Fruit fly (Drosophila melanogaster) whole organism: ENCODE measurements around the gene CG5381.

ENCODE experiments used
- CG8478 ChIP-seq: fragments of >200 bp; optimal IDR thresholded peaks from 2 replicates; lab custom pipeline; 2018; ENCODE audit warnings: inconsistent platforms
- Dll ChIP-seq: fragments of >200 bp; optimal IDR thresholded peaks from 2 replicates; lab custom pipeline; 2017
- EcR ChIP-seq, 2 experiments: fragments of >200 bp; optimal IDR thresholded peaks; 2 replicates each; lab custom pipeline; 2017; ENCODE audit warnings: missing biosample characterization in 2 of 2, missing genetic modification characterization in 2 of 2, missing genetic modification reagents in 2 of 2
- pan ChIP-seq: fragments of >200 bp; optimal IDR thresholded peaks from 2 replicates; lab custom pipeline; 2017
- psq ChIP-seq: fragments of >200 bp; optimal IDR thresholded peaks from 2 replicates; lab custom pipeline; 2017
- usp ChIP-seq: fragments of >200 bp; optimal IDR thresholded peaks from 2 replicates; lab custom pipeline; 2017; ENCODE audit warnings: missing biosample characterization, missing genetic modification characterization, mixed read lengths

Gene CG5381

dm6 chr2L:10314327-10315210 lies 8.3 kb downstream of the CG5381 start, which contains the start of the genes Usp14 and CG4972:
Gene Usp14 (minus strand): TSS chr2L:10314396.
Gene CG4972 (plus strand): TSS chr2L:10314792.
- TF ChIP-seq usp (no peak), psq (lab: Kevin White, UChicago) (no peak), pan (no peak), EcR (GFP tag; optimal IDR thresholded peaks at IDR 0.05; lab: Kevin White, UChicago) (no peak), CG8478 (no peak), Dll (lab: Kevin White, UChicago) (no peak)

dm6 chr2L:10311822-10312221 lies 11.1 kb downstream of the CG5381 start:
- TF ChIP-seq usp (no peak), psq (lab: Kevin White, UChicago) (no peak), CG8478 (no peak), Dll (lab: Kevin White, UChicago) (no peak), EcR (GFP tag; optimal IDR thresholded peaks at IDR 0.05; lab: Kevin White, UChicago) (no peak), pan (no peak)

dm6 chr2L:10310614-10311382 lies 12.1 kb downstream of the CG5381 start, which contains the start of gene Cdk5alpha:
Gene Cdk5alpha (minus strand): TSS chr2L:10310956.
- no peak for TF ChIP-seq pan
- TF ChIP-seq EcR (GFP tag; optimal IDR thresholded peaks at IDR 0.05; lab: Kevin White, UChicago): no peak
- no peak for TF ChIP-seq usp
- no peak for TF ChIP-seq Dll (lab: Kevin White, UChicago)
- TF ChIP-seq psq (lab: Kevin White, UChicago): no peak
- no peak for TF ChIP-seq CG8478

- no peak for TF ChIP-seq CG8478
- TF ChIP-seq usp: no peak
- TF ChIP-seq psq (lab: Kevin White, UChicago): no peak
- TF ChIP-seq EcR (GFP tag; optimal IDR thresholded peaks at IDR 0.05; lab: Kevin White, UChicago): no peak
- no peak for TF ChIP-seq Dll (lab: Kevin White, UChicago)
- TF ChIP-seq pan: no peak
Measured at dm6 chr2L:10306518-10307260, 16.2 kb downstream of the CG5381 start, which contains the start of the genes CG5390 and CG4968. Gene CG5390 (minus strand): TSS chr2L:10306594. Gene CG4968 (plus strand): TSS chr2L:10306922.

- TF ChIP-seq usp (no peak), psq (lab: Kevin White, UChicago) (no peak), Dll (lab: Kevin White, UChicago) (no peak), EcR (GFP tag; optimal IDR thresholded peaks at IDR 0.05; lab: Kevin White, UChicago) (no peak), CG8478 (no peak), pan (no peak)
Measured at dm6 chr2L:10305538-10306147, 17.3 kb downstream of the CG5381 start.

- TF ChIP-seq usp (no peak), psq (lab: Kevin White, UChicago) (no peak), pan (no peak), EcR (GFP tag; optimal IDR thresholded peaks at IDR 0.05; lab: Kevin White, UChicago) (no peak), CG8478 (no peak), Dll (lab: Kevin White, UChicago) (no peak)
Measured at dm6 chr2L:10303786-10304185, 19.1 kb downstream of the CG5381 start, which contains the start of gene nmd. Gene nmd (minus strand): TSS chr2L:10303947.

- TF ChIP-seq Dll (lab: Kevin White, UChicago) (no peak), EcR (GFP tag; optimal IDR thresholded peaks at IDR 0.05; lab: Kevin White, UChicago) (no peak), usp (no peak), CG8478 (no peak), pan (no peak), psq (lab: Kevin White, UChicago) (no peak)
Measured at dm6 chr2L:10301918-10302317, 21.0 kb downstream of the CG5381 start, which contains the start of gene CG13138. Gene CG13138 (minus strand): TSS chr2L:10302018.

dm6 chr2L:10299810-10300147 lies 23.1 kb downstream of the CG5381 start, which contains the start of gene CYLD:
Gene CYLD (minus strand): TSS chr2L:10299847.
- no peak for TF ChIP-seq pan
- no peak for TF ChIP-seq usp
- TF ChIP-seq Dll (lab: Kevin White, UChicago): no peak
- no peak for TF ChIP-seq EcR (GFP tag; optimal IDR thresholded peaks at IDR 0.05; lab: Kevin White, UChicago)
- no peak for TF ChIP-seq CG8478
- TF ChIP-seq psq (lab: Kevin White, UChicago): no peak

dm6 chr2L:10299077-10299809 lies 23.7 kb downstream of the CG5381 start:
- TF ChIP-seq Dll (lab: Kevin White, UChicago) (no peak), EcR (GFP tag; optimal IDR thresholded peaks at IDR 0.05; lab: Kevin White, UChicago) (no peak), CG8478 (no peak), psq (lab: Kevin White, UChicago) (no peak), pan (no peak), usp (no peak)

dm6 chr2L:10298306-10298705 lies 24.6 kb downstream of the CG5381 start:
- TF ChIP-seq usp: no peak
- TF ChIP-seq CG8478: no peak
- TF ChIP-seq Dll (lab: Kevin White, UChicago): no peak
- TF ChIP-seq EcR (GFP tag; optimal IDR thresholded peaks at IDR 0.05; lab: Kevin White, UChicago): no peak
- TF ChIP-seq psq (lab: Kevin White, UChicago): no peak
- TF ChIP-seq pan: no peak
